Worm (Caenorhabditis elegans): ENCODE measurements around the gene ZK971.1.

The ZK971.1 gene

DNA sequence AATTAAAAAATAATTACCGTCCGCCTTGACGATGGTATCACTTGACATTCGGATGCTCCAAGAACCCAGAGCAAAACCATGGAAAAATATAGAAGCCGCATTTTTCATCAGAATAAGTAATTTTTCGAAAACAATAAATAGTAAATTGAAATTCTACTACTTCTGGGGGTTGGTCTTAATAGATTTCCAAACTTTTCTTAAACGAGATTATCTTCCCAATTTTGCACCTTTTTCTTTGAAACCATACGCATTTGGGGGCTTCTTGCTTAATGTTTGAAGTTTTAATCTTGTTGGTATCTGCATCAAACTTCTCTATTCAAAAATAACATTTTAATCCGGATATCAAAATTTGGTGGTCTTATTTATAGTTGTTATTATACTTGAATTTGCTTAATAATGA, 36.7 kb upstream of the ZK971.1 start, which contains the start of gene gcy-5:
TSS of gene gcy-5 (minus strand) at position 101 of the 400 bp plus-strand sequence.
- TF ChIP-seq snpc-4 (GFP tag; optimal IDR thresholded peaks at IDR 0.05) = no peak
- no peak for TF ChIP-seq snpc-4 (tag; optimal IDR thresholded peaks at IDR 0.05)

ce11 chrII:10315252-10315651, 35.8 kb upstream of the ZK971.1 start, which contains the start of gene idpp-8:
Gene idpp-8, plus strand, starts transcription at chrII:10315552.
- TF ChIP-seq ceh-40 (GFP tag; IDR thresholded peaks at IDR 0.05) (no peak), madf-3 (GFP tag; IDR thresholded peaks at IDR 0.05) (no peak), aptf-3 (GFP tag; IDR thresholded peaks at IDR 0.05) (no peak), F22D6.2 (tag; optimal IDR thresholded peaks at IDR 0.05) (no peak), let-607 (tag; optimal IDR thresholded peaks at IDR 0.05) (no peak), madf-6 (GFP tag; IDR thresholded peaks at IDR 0.05) (no peak), hmg-20 (GFP tag; IDR thresholded peaks at IDR 0.05) (no peak), C17E4.6 (GFP tag; IDR thresholded peaks at IDR 0.05) (no peak), sea-2 (GFP tag; IDR thresholded peaks at IDR 0.05) (no peak)

DNA sequence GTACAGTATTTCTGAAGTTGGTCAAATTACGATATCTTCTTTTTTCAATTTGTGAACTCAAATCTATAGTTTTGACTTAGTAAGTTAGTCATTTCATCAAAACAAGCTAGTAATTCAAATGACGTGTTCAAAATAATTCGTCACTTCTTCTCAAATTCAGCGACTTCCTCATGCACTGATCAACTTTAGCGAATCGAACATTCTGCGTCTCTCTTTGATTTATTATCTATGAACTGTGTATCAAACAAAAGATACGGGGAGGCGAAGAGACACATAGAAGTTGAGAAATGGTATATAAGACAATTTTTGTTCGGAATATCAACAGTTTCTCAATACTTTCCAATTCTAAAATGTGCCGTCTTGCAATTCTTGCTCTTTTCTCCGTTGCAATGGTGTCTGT, 32.5 kb upstream of the ZK971.1 start, which contains the start of gene srlf-34:
TSS of gene srlf-34 (plus strand) at position 321 of the 400 bp plus-strand sequence.
- TF ChIP-seq unc-62 (GFP tag; optimal IDR thresholded peaks at IDR 0.05) = no peak
- no peak for TF ChIP-seq K12H6.12 (tag; optimal IDR thresholded peaks at IDR 0.05)
- TF ChIP-seq madf-8 (GFP tag; conservative IDR thresholded peaks at IDR 0.05) = no peak
- no peak for TF ChIP-seq akir-1 (GFP tag; optimal IDR thresholded peaks at IDR 0.05)
- no peak for TF ChIP-seq Y79H2A.3 (GFP tag; conservative IDR thresholded peaks at IDR 0.05)
- no peak for TF ChIP-seq madf-6 (GFP tag; IDR thresholded peaks at IDR 0.05)
- TF ChIP-seq K11D2.4 (GFP tag; IDR thresholded peaks at IDR 0.05) = no peak
- TF ChIP-seq egrh-3 (GFP tag; IDR thresholded peaks at IDR 0.05) = no peak
- no peak for TF ChIP-seq athp-1 (tag; optimal IDR thresholded peaks at IDR 0.05)
- no peak for TF ChIP-seq sdz-38 (tag; optimal IDR thresholded peaks at IDR 0.05)
- no peak for TF ChIP-seq F57A8.1 (GFP tag; optimal IDR thresholded peaks at IDR 0.05)
- no peak for TF ChIP-seq sptf-2 (GFP tag; optimal IDR thresholded peaks at IDR 0.05)
- no peak for TF ChIP-seq hrde-1 (tag; optimal IDR thresholded peaks at IDR 0.05; ENCODE audit: borderline replicate concordance)
- TF ChIP-seq ztf-28 (GFP tag; IDR thresholded peaks at IDR 0.05) = no peak
- TF ChIP-seq Y95B8A.8 (GFP tag; IDR thresholded peaks at IDR 0.05) = no peak
- TF ChIP-seq lsl-1 (GFP tag; optimal IDR thresholded peaks at IDR 0.05) = no peak
- TF ChIP-seq snpc-1.1 (tag; optimal IDR thresholded peaks at IDR 0.05; ENCODE audit: insufficient read depth) = no peak
- no peak for TF ChIP-seq lin-54 (GFP tag; optimal IDR thresholded peaks at IDR 0.05)

- no peak for TF ChIP-seq mel-28 (tag; optimal IDR thresholded peaks at IDR 0.05; ENCODE audit: borderline replicate concordance)
- no peak for TF ChIP-seq F52B5.7 (tag; optimal IDR thresholded peaks at IDR 0.05)
- no peak for TF ChIP-seq tlf-1 (GFP tag; optimal IDR thresholded peaks at IDR 0.05)
- no peak for TF ChIP-seq dpl-1 (GFP tag; optimal IDR thresholded peaks at IDR 0.05)
- TF ChIP-seq ceh-100 (GFP tag; IDR thresholded peaks at IDR 0.05) = no peak
- no peak for TF ChIP-seq nfya-2 (GFP tag; IDR thresholded peaks at IDR 0.05)
- no peak for TF ChIP-seq ztf-26 (tag; optimal IDR thresholded peaks at IDR 0.05)
- no peak for TF ChIP-seq ekl-4 (GFP tag; IDR thresholded peaks at IDR 0.05)
- TF ChIP-seq hlh-26 (GFP tag; conservative IDR thresholded peaks at IDR 0.05) = no peak
- TF ChIP-seq hrde-1 (tag; optimal IDR thresholded peaks at IDR 0.05; ENCODE audit: borderline replicate concordance) = no peak
- no peak for TF ChIP-seq snpc-4 (GFP tag; optimal IDR thresholded peaks at IDR 0.05)
- no peak for TF ChIP-seq snpc-4 (tag; optimal IDR thresholded peaks at IDR 0.05)
- TF ChIP-seq lir-1 (GFP tag; conservative IDR thresholded peaks at IDR 0.05) = no peak
- TF ChIP-seq F23B12.7 (tag; optimal IDR thresholded peaks at IDR 0.05; ENCODE audit: insufficient read depth) = no peak
- TF ChIP-seq hmg-20 (GFP tag; IDR thresholded peaks at IDR 0.05) = no peak
- TF ChIP-seq lin-26 (GFP tag; IDR thresholded peaks at IDR 0.05) = no peak
Measured at ce11 chrII:10309337-10309736, 29.9 kb upstream of the ZK971.1 start, which contains the start of gene ZK970.8. Gene ZK970.8, plus strand, starts transcription at chrII:10309637.
